Fruit fly (Drosophila melanogaster): ENCODE measurements around the gene anchor.

dm6 chr3L:17663647-17664046 is 42.0 kb downstream of the anchor start:
- no peak for TF ChIP-seq ovo (GFP tag; optimal IDR thresholded peaks at IDR 0.05)
- no peak for TF ChIP-seq Hr96 (GFP tag; optimal IDR thresholded peaks at IDR 0.05)
